Worm (Caenorhabditis elegans) whole organism, L4 larva: ENCODE measurements around the gene Y71H2AM.1.

Experiments
- T20F7.1 ChIP-seq: fragments of 200-800 bp; sonication (Bioruptor generic); optimal IDR thresholded peaks from 2 replicates; lab custom pipeline; 2018; ENCODE audit warnings: mild to moderate bottlenecking, missing genetic modification characterization, missing compliant biosample characterization
- T26A8.4 ChIP-seq: fragments of 200-800 bp; sonication (Bioruptor generic); IDR thresholded peaks from 2 replicates; pipeline ENCODE4 v1.3.6; 2022; ENCODE audit warnings: missing genetic modification characterization, missing compliant biosample characterization
- aha-1 ChIP-seq: fragments of 150-350 bp; peaks from one replicate; lab custom pipeline; 2014; ENCODE audit warnings: missing biosample characterization, missing genetic modification characterization
- ama-1 ChIP-seq: fragments of 150-350 bp; optimal IDR thresholded peaks from 2 replicates; lab custom pipeline; 2014; ENCODE audit warnings: inconsistent platforms, mixed read lengths
- arid-1 ChIP-seq: fragments of 200-800 bp; sonication (Bioruptor generic); conservative IDR thresholded peaks from 2 replicates; pipeline ENCODE4 v1.3.6; 2022; ENCODE audit warnings: missing genetic modification reagents, missing genetic modification characterization, missing compliant biosample characterization
- attf-4 ChIP-seq: sonication (generic microtip); optimal IDR thresholded peaks from 3 replicates; lab custom pipeline; 2017; ENCODE audit warnings: missing biosample characterization, missing genetic modification characterization
- ces-1 ChIP-seq: fragments of 150-350 bp; sonication (generic microtip); optimal IDR thresholded peaks from 4 replicates; lab custom pipeline; 2014; ENCODE audit warnings: missing biosample characterization, missing genetic modification reagents, missing genetic modification characterization
- cey-2 ChIP-seq: sonication (generic microtip); optimal IDR thresholded peaks from 3 replicates; lab custom pipeline; 2017; ENCODE audit warnings: missing genetic modification characterization, mild to moderate bottlenecking, missing compliant biosample characterization, antibody characterized with exemption, borderline replicate concordance; ENCODE audit not compliant: insufficient read depth
- ctbp-1 ChIP-seq: fragments of 200-800 bp; sonication (Bioruptor generic); IDR thresholded peaks from 2 replicates; pipeline ENCODE4 v1.3.6; 2022; ENCODE audit warnings: missing genetic modification reagents, missing genetic modification characterization, missing compliant biosample characterization
- daf-12 ChIP-seq: fragments of 150-350 bp; optimal IDR thresholded peaks from 2 replicates; lab custom pipeline; 2014; ENCODE audit warnings: missing biosample characterization, missing genetic modification reagents, missing genetic modification characterization
- daf-16 ChIP-seq, 3 experiments: sonication (generic microtip); optimal IDR thresholded peaks; 2 replicates each; lab custom pipeline; 2016 to 2017; ENCODE audit warnings: missing genetic modification characterization in 3 of 3, missing genetic modification reagents in 3 of 3, mild to moderate bottlenecking in 2 of 3, missing compliant biosample characterization in 2 of 3, missing biosample characterization in 1 of 3, moderate library complexity in 1 of 3
- dmd-9 ChIP-seq: fragments of 200-800 bp; sonication (Bioruptor generic); IDR thresholded peaks from 2 replicates; pipeline ENCODE4 v1.3.6; 2022; ENCODE audit warnings: missing genetic modification reagents, missing genetic modification characterization, missing compliant biosample characterization
- dpl-1 ChIP-seq: fragments of 150-350 bp; optimal IDR thresholded peaks from 2 replicates; lab custom pipeline; 2014; ENCODE audit warnings: missing biosample characterization, missing genetic modification reagents, missing genetic modification characterization
- duxl-1 ChIP-seq: sonication (generic microtip); optimal IDR thresholded peaks from 2 replicates; lab custom pipeline; 2016; ENCODE audit warnings: mild to moderate bottlenecking, missing genetic modification characterization, moderate library complexity, missing compliant biosample characterization; ENCODE audit not compliant: poor library complexity
- dve-1 ChIP-seq: sonication (generic microtip); optimal IDR thresholded peaks from 2 replicates; lab custom pipeline; 2017; ENCODE audit warnings: antibody characterized with exemption, mild to moderate bottlenecking, missing genetic modification characterization, missing compliant biosample characterization; ENCODE audit not compliant: insufficient read depth
- hif-1 ChIP-seq, 2 experiments: sonication (generic microtip); optimal IDR thresholded peaks; 2 replicates each; lab custom pipeline; 2016 to 2017; ENCODE audit warnings: missing compliant biosample characterization in 2 of 2, missing genetic modification characterization in 2 of 2, missing genetic modification reagents in 2 of 2, missing genotype in 2 of 2, mild to moderate bottlenecking in 1 of 2
- hlh-11 ChIP-seq: fragments of 200-800 bp; sonication (Bioruptor generic); optimal IDR thresholded peaks from 2 replicates; lab custom pipeline; 2018; ENCODE audit warnings: mild to moderate bottlenecking, missing genetic modification characterization, missing compliant biosample characterization
- hlh-30 ChIP-seq: sonication (generic microtip); optimal IDR thresholded peaks from 2 replicates; lab custom pipeline; 2017; ENCODE audit warnings: antibody characterized with exemption, mild to moderate bottlenecking, missing genetic modification characterization, missing compliant biosample characterization; ENCODE audit not compliant: insufficient read depth
- hmg-1.1 ChIP-seq: fragments of 200-800 bp; sonication (Bioruptor generic); IDR thresholded peaks from 2 replicates; pipeline ENCODE4 v1.3.6; 2022; ENCODE audit warnings: missing genetic modification reagents, missing genetic modification characterization, missing compliant biosample characterization
- jun-1 ChIP-seq: fragments of 150-350 bp; optimal IDR thresholded peaks from 2 replicates; lab custom pipeline; 2014; ENCODE audit warnings: missing biosample characterization, missing genetic modification reagents, missing genetic modification characterization
- lin-1 ChIP-seq: fragments of 200-800 bp; sonication (Bioruptor generic); IDR thresholded peaks from 2 replicates; pipeline ENCODE4 v1.3.6; 2022; ENCODE audit warnings: missing genetic modification reagents, missing genetic modification characterization, missing compliant biosample characterization
- lin-38 ChIP-seq: fragments of 200-800 bp; sonication (Bioruptor generic); IDR thresholded peaks from 2 replicates; pipeline ENCODE4 v1.3.6; 2022; ENCODE audit warnings: missing genetic modification reagents, missing genetic modification characterization, missing compliant biosample characterization
- lsy-2 ChIP-seq, 2 experiments: fragments of 150-350 bp in 1 of 2; sonication (generic microtip) in 1 of 2; optimal IDR thresholded peaks; 2 replicates each; lab custom pipeline; 2014 to 2017; ENCODE audit warnings: missing biosample characterization in 2 of 2, missing genetic modification characterization in 2 of 2
- mdl-1 ChIP-seq, 2 experiments: fragments of 150-350 bp in 1 of 2; sonication (generic microtip) in 1 of 2; optimal IDR thresholded peaks; 2 replicates each; lab custom pipeline; 2014 to 2017; ENCODE audit warnings: missing biosample characterization in 2 of 2, missing genetic modification characterization in 2 of 2
- mdt-29 ChIP-seq: fragments of 200-800 bp; sonication (Bioruptor generic); IDR thresholded peaks from 2 replicates; pipeline ENCODE4 v1.3.6; 2022; ENCODE audit warnings: missing genetic modification reagents, missing genetic modification characterization, missing compliant biosample characterization
- mep-1 ChIP-seq: fragments of 150-350 bp; sonication (generic microtip); optimal IDR thresholded peaks from 3 replicates; lab custom pipeline; 2014; ENCODE audit warnings: missing biosample characterization, missing genetic modification characterization
- mes-2 ChIP-seq: sonication (generic microtip); optimal IDR thresholded peaks from 2 replicates; lab custom pipeline; 2016; ENCODE audit warnings: missing genotype, mild to moderate bottlenecking, missing genetic modification characterization, missing compliant biosample characterization; ENCODE audit not compliant: poor library complexity, severe bottlenecking
- mxl-2 ChIP-seq: fragments of 200-800 bp; sonication (Bioruptor generic); conservative IDR thresholded peaks from 2 replicates; pipeline ENCODE4 v1.3.6; 2022; ENCODE audit warnings: missing genetic modification reagents, missing genetic modification characterization, missing compliant biosample characterization
- nhr-102 ChIP-seq: sonication (generic microtip); optimal IDR thresholded peaks from 2 replicates; lab custom pipeline; 2016; ENCODE audit warnings: mild to moderate bottlenecking, missing genetic modification characterization, moderate library complexity, missing compliant biosample characterization
- nhr-111 ChIP-seq: fragments of 200-800 bp; sonication (Bioruptor generic); optimal IDR thresholded peaks from 2 replicates; lab custom pipeline; 2018; ENCODE audit warnings: mild to moderate bottlenecking, missing genetic modification characterization, missing compliant biosample characterization
- nhr-237 ChIP-seq: sonication (generic microtip); optimal IDR thresholded peaks from 2 replicates; lab custom pipeline; 2017; ENCODE audit warnings: missing biosample characterization, missing genetic modification characterization
- nhr-25 ChIP-seq: sonication (generic microtip); optimal IDR thresholded peaks from 2 replicates; lab custom pipeline; 2017; ENCODE audit warnings: missing genetic modification characterization, mild to moderate bottlenecking, missing compliant biosample characterization, antibody characterized with exemption, moderate library complexity, borderline replicate concordance; ENCODE audit not compliant: insufficient read depth
- nhr-42 ChIP-seq: fragments of 200-800 bp; sonication (Bioruptor generic); IDR thresholded peaks from 2 replicates; pipeline ENCODE4 v1.3.6; 2022; ENCODE audit warnings: missing genetic modification characterization, missing compliant biosample characterization
- nhr-48 ChIP-seq: sonication (generic microtip); optimal IDR thresholded peaks from 2 replicates; lab custom pipeline; 2016; ENCODE audit warnings: mild to moderate bottlenecking, missing genetic modification characterization, missing compliant biosample characterization
- nhr-6 ChIP-seq: fragments of 150-350 bp; optimal IDR thresholded peaks from 2 replicates; lab custom pipeline; 2014; ENCODE audit warnings: missing biosample characterization, missing genetic modification characterization
- nhr-76 ChIP-seq: fragments of 150-350 bp; optimal IDR thresholded peaks from 2 replicates; lab custom pipeline; 2014; ENCODE audit warnings: missing biosample characterization, missing genetic modification characterization
- rbr-2 ChIP-seq: sonication (generic microtip); optimal IDR thresholded peaks from 2 replicates; lab custom pipeline; 2016; ENCODE audit warnings: missing genotype, missing genetic modification characterization, missing compliant biosample characterization
- saeg-2 ChIP-seq: fragments of 200-800 bp; sonication (Bioruptor generic); IDR thresholded peaks from 2 replicates; pipeline ENCODE4 v1.3.6; 2022; ENCODE audit warnings: missing genetic modification reagents, missing genetic modification characterization, missing compliant biosample characterization
- spr-3 ChIP-seq: fragments of 200-800 bp; sonication (Bioruptor generic); optimal IDR thresholded peaks from 2 replicates; lab custom pipeline; 2018; ENCODE audit warnings: mild to moderate bottlenecking, missing genetic modification characterization, missing compliant biosample characterization
- unc-62 ChIP-seq, 3 experiments: fragments of 150-350 bp in 1 of 3; sonication (generic microtip); optimal IDR thresholded peaks in 2 of 3; peaks in 1 of 3; 1 replicate in 1 of 3; 2 replicates in 2 of 3; lab custom pipeline; 2014 to 2017; ENCODE audit warnings: missing biosample characterization in 3 of 3, missing genetic modification characterization in 3 of 3, missing genetic modification reagents in 3 of 3, missing genotype in 1 of 3
- vab-7 ChIP-seq: fragments of 200-800 bp; sonication (Bioruptor generic); IDR thresholded peaks from 2 replicates; pipeline ENCODE4 v1.3.6; 2022; ENCODE audit warnings: missing genetic modification reagents, missing genetic modification characterization, missing compliant biosample characterization
- zfp-3 ChIP-seq: fragments of 200-800 bp; sonication (Bioruptor generic); conservative IDR thresholded peaks from 2 replicates; pipeline ENCODE4 v1.3.6; 2022; ENCODE audit warnings: missing genetic modification reagents, missing genetic modification characterization, missing compliant biosample characterization
- zip-2 ChIP-seq: fragments of 150-350 bp; optimal IDR thresholded peaks from 2 replicates; lab custom pipeline; 2014; ENCODE audit warnings: missing biosample characterization, missing genetic modification characterization

Gene Y71H2AM.1

ce11 chrIII:2804461-2804860 is 22.4 kb upstream of the Y71H2AM.1 start (continued):
- TF ChIP-seq lsy-2 (tag; optimal IDR thresholded peaks at IDR 0.05; lab: Kevin White, UChicago) (peak in 1 of 2 experiments; percentile 78), mdl-1 (tag; optimal IDR thresholded peaks at IDR 0.05; lab: Kevin White, UChicago) (peak in 1 of 2 experiments; percentile 58), saeg-2 (GFP tag; lab: Robert Waterston, UW) (no peak), nhr-102 (tag; lab: Kevin White, UChicago) (no peak), duxl-1 (no peak), nhr-76 (tag; lab: Kevin White, UChicago) (no peak), mxl-2 (no peak), aha-1 (tag; lab: Kevin White, UChicago) (peak; percentile 80), dpl-1 (GFP tag; lab: Kevin White, UChicago) (peak; percentile 55), daf-12 (no peak), mep-1 (tag; lab: Kevin White, UChicago) (peak; percentile 69), nhr-25 (tag; lab: Kevin White, UChicago) (no peak), zfp-3 (GFP tag; lab: Robert Waterston, UW) (no peak), dmd-9 (GFP tag; lab: Robert Waterston, UW) (no peak), hlh-11 (tag; lab: Kevin White, UChicago) (peak; percentile 61), ama-1 (lab: Kevin White, UChicago) (no peak), arid-1 (GFP tag; lab: Robert Waterston, UW) (no peak), jun-1 (tag; lab: Kevin White, UChicago) (no peak)

- peak; percentile 14 for TF ChIP-seq rbr-2 (tag; lab: Kevin White, UChicago)
- peak; percentile 42 for TF ChIP-seq dve-1 (tag; lab: Kevin White, UChicago)
- no peak for TF ChIP-seq nhr-48 (tag; lab: Kevin White, UChicago)
- no peak for TF ChIP-seq hif-1 (tag; optimal IDR thresholded peaks at IDR 0.05; lab: Kevin White, UChicago)
- no peak for TF ChIP-seq lin-1 (GFP tag; lab: Robert Waterston, UW)
- TF ChIP-seq mdt-29 (GFP tag; lab: Robert Waterston, UW): no peak
- TF ChIP-seq nhr-111 (GFP tag; lab: Kevin White, UChicago): no peak
- peak in 1 of 2 experiments; percentile 71 for TF ChIP-seq lsy-2 (tag; optimal IDR thresholded peaks at IDR 0.05; lab: Kevin White, UChicago)
- TF ChIP-seq dpl-1 (GFP tag; lab: Kevin White, UChicago): peak; percentile 89
- no peak for TF ChIP-seq T20F7.1 (GFP tag; lab: Kevin White, UChicago)
- peak; percentile 8 for TF ChIP-seq nhr-6 (tag; lab: Kevin White, UChicago)
- TF ChIP-seq attf-4 (tag; lab: Kevin White, UChicago): no peak
- 0 out of 2 replicates have a peak, but pooled peaks have one; percentile 21 for TF ChIP-seq hmg-1.1 (GFP tag; lab: Robert Waterston, UW)
- peak; percentile 26 for TF ChIP-seq hlh-30
- TF ChIP-seq lin-38: peak; percentile 95
- peak in 1 of 2 experiments; percentile 45 for TF ChIP-seq unc-62 (GFP tag; optimal IDR thresholded peaks at IDR 0.05 in 1 of 2; lab: Kevin White, UChicago)
- no peak for TF ChIP-seq unc-62 (tag; optimal IDR thresholded peaks at IDR 0.05; lab: Kevin White, UChicago)
- no peak for TF ChIP-seq cey-2
- peak; percentile 40 for TF ChIP-seq mes-2 (tag; lab: Kevin White, UChicago)
- no peak for TF ChIP-seq dmd-9 (GFP tag; lab: Robert Waterston, UW)
- no peak for TF ChIP-seq T26A8.4 (GFP tag; lab: Robert Waterston, UW)
- TF ChIP-seq, all 104 proteins: peak for 10
These were observed 21.8 kb upstream of the Y71H2AM.1 start, which contains the start of gene Y71H2AM.3 for ce11 chrIII:2805084-2805483. Gene Y71H2AM.3, plus strand, starts transcription at chrIII:2805430.

ce11 chrIII:2811410-2811809 is 15.5 kb upstream of the Y71H2AM.1 start:
- TF ChIP-seq daf-16 (GFP tag; optimal IDR thresholded peaks at IDR 0.05; lab: Kevin White, UChicago) (peak in 1 of 2 experiments; percentile 31), daf-16 (tag; optimal IDR thresholded peaks at IDR 0.05; lab: Kevin White, UChicago) (peak; percentile 23), nhr-102 (tag; lab: Kevin White, UChicago) (peak; percentile 22), rbr-2 (tag; lab: Kevin White, UChicago) (no peak), zip-2 (tag; lab: Kevin White, UChicago) (no peak), spr-3 (peak; percentile 40), arid-1 (GFP tag; lab: Robert Waterston, UW) (0 out of 2 replicates have a peak, but pooled peaks have one; percentile 23), lsy-2 (tag; optimal IDR thresholded peaks at IDR 0.05; lab: Kevin White, UChicago) (peak in 1 of 2 experiments; percentile 49), vab-7 (GFP tag; lab: Robert Waterston, UW) (no peak), jun-1 (tag; lab: Kevin White, UChicago) (no peak), daf-12 (no peak), nhr-111 (GFP tag; lab: Kevin White, UChicago) (peak; percentile 60), ctbp-1 (GFP tag; lab: Robert Waterston, UW) (0 out of 2 replicates have a peak, but pooled peaks have one; percentile 42), ces-1 (GFP tag; lab: Kevin White, UChicago) (no peak), lin-1 (GFP tag; lab: Robert Waterston, UW) (no peak; the same call in 1 of the 2 replicates), nhr-42 (0 out of 2 replicates have a peak, but pooled peaks have one; percentile 31), mdt-29 (GFP tag; lab: Robert Waterston, UW) (no peak), hlh-11 (tag; lab: Kevin White, UChicago) (no peak), nhr-237 (no peak)
